Worm (Caenorhabditis elegans): Measurements from ENCODE around the gene lap-2.

ce11 chrV:12997422-12997821 lies 46.1 kb upstream of the lap-2 start, which contains the start of gene far-3:
- TF ChIP-seq unc-130 (GFP tag; optimal IDR thresholded peaks at IDR 0.05) = no peak
- TF ChIP-seq ctbp-1 (GFP tag; IDR thresholded peaks at IDR 0.05) = no peak
